Worm (Caenorhabditis elegans) whole organism, young adult: Measurements from ENCODE around the gene C09B9.4.

Source experiments
- ama-1 ChIP-seq, 3 experiments: fragments of 150-350 bp in 1 of 3; sonication (generic microtip) in 2 of 3; optimal IDR thresholded peaks; 2 replicates each; lab custom pipeline; 2014 to 2018; ENCODE audit warnings: missing biosample characterization in 2 of 3, missing genetic modification characterization in 2 of 3, missing genetic modification reagents in 2 of 3
- mes-4 ChIP-seq: sonication (generic microtip); optimal IDR thresholded peaks from 2 replicates; lab custom pipeline; 2016; ENCODE audit warnings: missing genotype, missing genetic modification characterization, missing compliant biosample characterization

DNA sequence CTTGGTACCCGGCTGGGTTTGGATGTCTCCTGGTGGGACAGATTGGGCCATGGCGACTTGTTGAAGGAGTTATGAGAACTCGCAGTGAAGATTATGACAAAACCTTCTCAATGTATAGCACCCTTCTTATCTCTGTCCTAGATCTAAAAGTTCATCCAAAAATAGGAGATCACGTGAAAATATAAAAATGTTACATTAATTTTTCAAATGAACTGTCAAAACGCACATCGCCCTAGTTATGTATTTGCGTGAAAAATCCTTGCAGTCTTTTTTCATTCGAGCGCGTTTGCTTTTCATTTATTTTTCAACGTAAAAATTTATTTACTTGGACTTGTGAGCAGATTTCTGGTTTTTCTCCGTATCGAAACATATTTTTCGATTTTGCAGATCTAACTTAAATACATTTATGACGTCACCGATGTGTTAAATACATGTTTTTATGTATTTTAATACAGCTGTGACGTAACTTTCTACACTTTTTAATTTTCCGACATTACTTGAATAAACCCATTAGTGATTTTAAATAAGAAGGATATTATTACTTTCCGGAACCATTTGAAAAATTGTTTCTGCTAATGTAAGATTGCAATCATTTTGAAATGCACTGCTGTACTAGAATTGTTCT lies 22.9 kb upstream of the C09B9.4 start, which contains the start of gene msp-55:
- TF ChIP-seq mes-4 (tag; lab: Kevin White, UChicago) (no peak), ama-1 (optimal IDR thresholded peaks at IDR 0.05; lab: Kevin White, UChicago) (no peak), ama-1 (GFP tag; optimal IDR thresholded peaks at IDR 0.05; lab: Kevin White, UChicago) (no peak)
